Fruit fly (Drosophila melanogaster) whole organism, pupa: ENCODE data around the gene Hex-t1.
A peak's percentile ranks its signal among the peaks of the same experiment; 100 is the strongest.

Experiments
- CG10348 ChIP-seq: fragments of 200-800 bp; sonication (Bioruptor generic); IDR thresholded peaks from 2 replicates; pipeline ENCODE4 v1.3.6; 2022; ENCODE audit warnings: missing biosample characterization, missing genetic modification characterization
- CG12605 ChIP-seq: fragments of 200-800 bp; sonication (Bioruptor generic); IDR thresholded peaks from 2 replicates; pipeline ENCODE4 v1.3.6; 2022; ENCODE audit warnings: missing biosample characterization, missing genetic modification characterization
- CG13204 ChIP-seq: fragments of 200-800 bp; sonication (Bioruptor generic); optimal IDR thresholded peaks from 2 replicates; lab custom pipeline; 2018; ENCODE audit warnings: missing biosample characterization, mild to moderate bottlenecking, missing genetic modification characterization, moderate library complexity
- CG14655 ChIP-seq: fragments of 200-800 bp; sonication (Bioruptor generic); optimal IDR thresholded peaks from 3 replicates; lab custom pipeline; 2017; ENCODE audit warnings: mild to moderate bottlenecking, missing biosample characterization, missing genetic modification reagents, missing genetic modification characterization
- CG15710 ChIP-seq: fragments of 200-800 bp; sonication (Bioruptor generic); optimal IDR thresholded peaks from 2 replicates; lab custom pipeline; 2018; ENCODE audit warnings: missing biosample characterization, mild to moderate bottlenecking, missing genetic modification characterization, moderate library complexity
- CG17806 ChIP-seq: fragments of 200-800 bp; sonication (Bioruptor generic); optimal IDR thresholded peaks from 2 replicates; lab custom pipeline; 2018; ENCODE audit warnings: missing biosample characterization, mild to moderate bottlenecking, missing genetic modification characterization, moderate library complexity
- CG32121 ChIP-seq: fragments of 200-800 bp; sonication (Bioruptor generic); IDR thresholded peaks from 2 replicates; pipeline ENCODE4 v1.3.6; 2022; ENCODE audit warnings: missing biosample characterization, missing genetic modification characterization
- CG34367 ChIP-seq: fragments of 200-800 bp; sonication (Bioruptor generic); optimal IDR thresholded peaks from 2 replicates; lab custom pipeline; 2018; ENCODE audit warnings: missing biosample characterization, mild to moderate bottlenecking, missing genetic modification characterization
- CG4496 ChIP-seq: fragments of 200-800 bp; sonication (Bioruptor generic); IDR thresholded peaks from 3 replicates; pipeline ENCODE4 v1.3.6; 2022; ENCODE audit warnings: missing biosample characterization, missing genetic modification characterization
- CG8159 ChIP-seq: fragments of 200-800 bp; sonication (Bioruptor generic); optimal IDR thresholded peaks from 3 replicates; lab custom pipeline; 2018; ENCODE audit warnings: missing biosample characterization, mild to moderate bottlenecking, missing genetic modification characterization, moderate library complexity
- CG8301 ChIP-seq: fragments of 200-800 bp; sonication (Bioruptor generic); optimal IDR thresholded peaks from 2 replicates; lab custom pipeline; 2018; ENCODE audit warnings: missing biosample characterization, mild to moderate bottlenecking, missing genetic modification characterization
- CG9948 ChIP-seq: fragments of 200-800 bp; sonication (Bioruptor generic); optimal IDR thresholded peaks from 2 replicates; lab custom pipeline; 2018; ENCODE audit warnings: missing biosample characterization, mild to moderate bottlenecking, missing genetic modification characterization, moderate library complexity
- D1 ChIP-seq: fragments of 200-800 bp; sonication (Bioruptor generic); optimal IDR thresholded peaks from 2 replicates; lab custom pipeline; 2018; ENCODE audit warnings: missing biosample characterization, mild to moderate bottlenecking, missing genetic modification characterization, moderate library complexity
- EcR ChIP-seq: fragments of 200-800 bp; sonication (Bioruptor generic); optimal IDR thresholded peaks from 3 replicates; lab custom pipeline; 2019; ENCODE audit warnings: missing biosample characterization, missing genetic modification characterization, mild to moderate bottlenecking, moderate library complexity, missing genetic modification reagents
- Ets98B ChIP-seq: fragments of 200-800 bp; sonication (Bioruptor generic); IDR thresholded peaks from 2 replicates; pipeline ENCODE4 v1.3.6; 2022; ENCODE audit warnings: missing biosample characterization, missing genetic modification characterization
- Pif1A ChIP-seq: fragments of 200-800 bp; sonication (Bioruptor generic); optimal IDR thresholded peaks from 3 replicates; lab custom pipeline; 2016; ENCODE audit warnings: missing biosample characterization, missing genetic modification characterization
- Pif1B ChIP-seq: fragments of 200-800 bp; sonication (Bioruptor generic); optimal IDR thresholded peaks from 3 replicates; lab custom pipeline; 2016; ENCODE audit warnings: missing biosample characterization, missing genetic modification characterization
- Snoo ChIP-seq: fragments of 200-800 bp; sonication (Bioruptor generic); optimal IDR thresholded peaks from 3 replicates; lab custom pipeline; 2017; ENCODE audit warnings: missing biosample characterization, mild to moderate bottlenecking, missing genetic modification characterization, inconsistent platforms
- fd96Ca ChIP-seq: fragments of 200-800 bp; sonication (Bioruptor generic); IDR thresholded peaks from 3 replicates; pipeline ENCODE4 v1.3.6; 2022; ENCODE audit warnings: missing biosample characterization, missing genetic modification characterization
- gl ChIP-seq: fragments of 200-800 bp; sonication (Bioruptor generic); optimal IDR thresholded peaks from 2 replicates; lab custom pipeline; 2018; ENCODE audit warnings: missing biosample characterization, mild to moderate bottlenecking, missing genetic modification characterization
- rn ChIP-seq: fragments of 200-800 bp; sonication (Bioruptor generic); IDR thresholded peaks from 2 replicates; pipeline ENCODE4 v1.3.6; 2022; ENCODE audit warnings: missing biosample characterization, missing genetic modification characterization

Gene Hex-t1

dm6 chr3R:26448779-26449178, at the start of gene Hex-t1:
Hex-t1 (plus strand) TSS chr3R:26449079.
- TF ChIP-seq CG9948 (tag; lab: Kevin White, UChicago) (no peak), EcR (GFP tag; lab: Kevin White, UChicago) (no peak), CG13204 (GFP tag; lab: Kevin White, UChicago) (no peak), CG4496 (no peak), CG17806 (no peak), Pif1A (GFP tag; lab: Kevin White, UChicago) (no peak), CG8159 (tag; lab: Kevin White, UChicago) (no peak)

DNA sequence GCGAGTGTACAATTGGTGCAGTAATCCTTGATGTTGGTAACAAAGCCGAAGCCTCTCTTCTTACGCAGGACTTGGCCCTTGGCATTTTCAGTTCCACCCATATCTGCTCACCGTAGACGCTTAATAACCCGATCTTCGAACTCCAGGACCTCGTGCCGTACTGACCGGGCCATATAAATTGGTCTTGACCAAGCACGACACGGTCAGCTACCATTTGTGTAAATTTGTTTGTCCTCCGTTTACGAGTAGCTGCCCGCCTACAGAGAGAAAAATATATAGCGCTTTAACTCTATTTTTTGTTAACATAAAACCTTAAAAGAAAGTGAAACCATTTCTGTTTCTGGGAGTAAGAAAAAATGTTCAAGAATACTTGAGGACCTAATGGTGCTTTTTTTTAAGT, 45.3 kb upstream of the Hex-t1 start, which contains the start of gene ppk15:
Gene ppk15 (minus strand): TSS at position 101 of the 400 bp plus-strand sequence.
- TF ChIP-seq CG8159 (tag; lab: Kevin White, UChicago) (no peak), CG32121 (GFP tag; lab: Robert Waterston, UW) (no peak), Pif1B (GFP tag; lab: Kevin White, UChicago) (no peak), Snoo (tag; lab: Kevin White, UChicago) (no peak), CG10348 (GFP tag; lab: Robert Waterston, UW) (no peak), CG9948 (tag; lab: Kevin White, UChicago) (no peak), CG34367 (tag; lab: Kevin White, UChicago) (no peak), EcR (GFP tag; lab: Kevin White, UChicago) (no peak), fd96Ca (GFP tag; lab: Robert Waterston, UW) (no peak), Pif1A (GFP tag; lab: Kevin White, UChicago) (no peak), CG15710 (tag; lab: Kevin White, UChicago) (no peak), D1 (no peak), CG14655 (no peak), gl (tag; lab: Kevin White, UChicago) (no peak), CG4496 (no peak), CG13204 (GFP tag; lab: Kevin White, UChicago) (no peak), CG17806 (no peak), CG8301 (tag; lab: Kevin White, UChicago) (no peak), CG12605 (GFP tag; lab: Robert Waterston, UW) (no peak), Ets98B (no peak)

DNA sequence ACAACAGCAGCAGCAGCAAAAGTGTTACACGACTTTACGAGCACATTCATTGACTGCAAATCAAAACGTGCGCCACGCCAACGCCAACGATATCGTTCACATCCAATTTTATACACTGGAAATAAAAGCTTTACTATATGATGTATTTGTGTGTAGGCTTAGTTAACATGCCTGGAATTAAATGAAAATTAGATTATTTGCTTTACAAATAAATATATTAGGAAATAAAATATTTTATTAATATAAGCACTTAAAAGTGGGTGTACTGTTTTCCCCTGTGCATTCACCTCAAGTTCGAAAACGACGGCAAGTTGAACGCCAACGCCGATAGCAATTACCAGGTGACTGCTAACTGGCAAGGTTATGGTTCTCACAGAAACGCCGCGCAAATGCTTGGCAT, 39.1 kb upstream of the Hex-t1 start:
- no peak for TF ChIP-seq CG10348 (GFP tag; lab: Robert Waterston, UW)
- peak; percentile 72 for TF ChIP-seq Ets98B
- TF ChIP-seq EcR (GFP tag; lab: Kevin White, UChicago), result no peak
- TF ChIP-seq CG4496, result peak; percentile 78
- no peak for TF ChIP-seq Pif1B (GFP tag; lab: Kevin White, UChicago)
- no peak for TF ChIP-seq CG9948 (tag; lab: Kevin White, UChicago)
- TF ChIP-seq gl (tag; lab: Kevin White, UChicago), result no peak
- TF ChIP-seq CG17806, result no peak
- no peak for TF ChIP-seq Pif1A (GFP tag; lab: Kevin White, UChicago)
- TF ChIP-seq CG14655, result no peak
- TF ChIP-seq CG15710 (tag; lab: Kevin White, UChicago), result no peak
- TF ChIP-seq CG13204 (GFP tag; lab: Kevin White, UChicago), result no peak
- no peak for TF ChIP-seq Snoo (tag; lab: Kevin White, UChicago)
- TF ChIP-seq fd96Ca (GFP tag; lab: Robert Waterston, UW), result peak; percentile 35; the same call in 2 of the 3 replicates
- no peak for TF ChIP-seq CG8301 (tag; lab: Kevin White, UChicago)
- no peak for TF ChIP-seq CG34367 (tag; lab: Kevin White, UChicago)
- TF ChIP-seq D1, result no peak
- no peak for TF ChIP-seq CG12605 (GFP tag; lab: Robert Waterston, UW)
- no peak for TF ChIP-seq rn (GFP tag; lab: Robert Waterston, UW)
- no peak for TF ChIP-seq CG8159 (tag; lab: Kevin White, UChicago)
- TF ChIP-seq CG32121 (GFP tag; lab: Robert Waterston, UW), result peak; percentile 79

DNA sequence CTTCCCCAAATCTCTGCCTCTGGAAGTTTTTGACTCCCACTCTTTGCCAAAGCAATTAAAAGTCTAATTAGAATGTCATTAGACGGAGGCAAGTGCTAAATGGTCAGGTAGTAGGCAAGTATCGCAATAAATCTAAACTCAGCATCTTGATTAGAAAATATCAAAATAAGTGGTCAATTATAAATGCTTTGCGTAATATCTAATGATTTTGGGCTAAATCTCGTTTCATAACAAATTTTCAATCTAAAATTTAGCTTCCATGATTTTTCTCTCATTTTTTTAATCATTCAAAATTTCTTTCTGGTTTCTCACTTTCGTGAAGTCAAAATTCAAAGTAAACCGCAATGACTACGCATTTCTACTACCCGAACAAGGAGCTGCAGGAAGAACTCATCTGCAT, 35.1 kb upstream of the Hex-t1 start, which contains the start of gene Ald2:
Gene Ald2 (plus strand): TSS at position 301 of the 400 bp plus-strand sequence.
- TF ChIP-seq EcR (GFP tag; lab: Kevin White, UChicago) (no peak), CG13204 (GFP tag; lab: Kevin White, UChicago) (no peak), Pif1A (GFP tag; lab: Kevin White, UChicago) (no peak), fd96Ca (GFP tag; lab: Robert Waterston, UW) (no peak), rn (GFP tag; lab: Robert Waterston, UW) (no peak)

DNA sequence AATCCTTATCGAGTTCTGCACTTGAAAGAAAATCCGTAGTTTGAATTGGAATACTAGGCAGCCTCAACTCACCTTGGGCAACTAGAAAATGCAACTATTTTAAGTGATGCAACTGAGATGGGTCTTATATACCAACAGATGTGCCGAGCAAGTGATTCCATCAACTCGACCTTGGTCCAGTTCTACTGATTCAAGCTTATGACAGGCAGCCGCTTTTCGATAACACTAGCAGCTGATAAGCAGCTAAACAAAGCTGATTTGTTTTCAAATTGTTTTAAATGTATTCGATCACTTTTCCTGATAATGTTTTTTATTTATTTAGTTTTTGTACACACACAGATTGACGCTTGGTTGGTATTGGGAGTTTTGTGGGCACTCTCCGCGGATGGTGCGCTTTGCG, 23.9 kb upstream of the Hex-t1 start, which contains the start of gene CG6503:
Gene CG6503 (minus strand): TSS at position 101 of the 400 bp plus-strand sequence.
- TF ChIP-seq rn (GFP tag; lab: Robert Waterston, UW) (no peak), CG9948 (tag; lab: Kevin White, UChicago) (no peak), CG15710 (tag; lab: Kevin White, UChicago) (no peak), CG4496 (no peak), CG13204 (GFP tag; lab: Kevin White, UChicago) (no peak), CG10348 (GFP tag; lab: Robert Waterston, UW) (no peak), Pif1B (GFP tag; lab: Kevin White, UChicago) (no peak), CG8159 (tag; lab: Kevin White, UChicago) (no peak), fd96Ca (GFP tag; lab: Robert Waterston, UW) (no peak), gl (tag; lab: Kevin White, UChicago) (no peak), CG8301 (tag; lab: Kevin White, UChicago) (no peak), D1 (no peak), CG17806 (no peak), CG12605 (GFP tag; lab: Robert Waterston, UW) (no peak), Ets98B (no peak)

- TF ChIP-seq Snoo (tag; lab: Kevin White, UChicago), result no peak
- TF ChIP-seq CG32121 (GFP tag; lab: Robert Waterston, UW), result no peak
- TF ChIP-seq CG8159 (tag; lab: Kevin White, UChicago), result no peak
- TF ChIP-seq CG8301 (tag; lab: Kevin White, UChicago), result no peak
- TF ChIP-seq D1, result no peak
- no peak for TF ChIP-seq Pif1A (GFP tag; lab: Kevin White, UChicago)
- no peak for TF ChIP-seq CG12605 (GFP tag; lab: Robert Waterston, UW)
- TF ChIP-seq CG15710 (tag; lab: Kevin White, UChicago), result no peak
- TF ChIP-seq CG17806, result no peak
- no peak for TF ChIP-seq CG10348 (GFP tag; lab: Robert Waterston, UW)
- no peak for TF ChIP-seq Pif1B (GFP tag; lab: Kevin White, UChicago)
- no peak for TF ChIP-seq gl (tag; lab: Kevin White, UChicago)
- no peak for TF ChIP-seq EcR (GFP tag; lab: Kevin White, UChicago)
- TF ChIP-seq CG14655, result no peak
- no peak for TF ChIP-seq CG34367 (tag; lab: Kevin White, UChicago)
- no peak for TF ChIP-seq rn (GFP tag; lab: Robert Waterston, UW)
- TF ChIP-seq Ets98B, result no peak
- no peak for TF ChIP-seq fd96Ca (GFP tag; lab: Robert Waterston, UW)
These were observed 23.2 kb upstream of the Hex-t1 start, which contains the start of gene CG34291 for dm6 chr3R:26425681-26426080. CG34291 (minus strand) TSS chr3R:26425781.
